Fruit fly (Drosophila melanogaster) whole organism, prepupa: ENCODE data around the gene Prp39.

ENCODE experiments used
- Blimp-1 ChIP-seq: fragments of 200-800 bp; sonication (Bioruptor generic); optimal IDR thresholded peaks from 3 replicates; lab custom pipeline; 2017; ENCODE audit warnings: missing biosample characterization, missing genetic modification characterization, mild to moderate bottlenecking, moderate library complexity, missing genetic modification reagents
- CG11294 ChIP-seq: fragments of 200-800 bp; sonication (Bioruptor generic); IDR thresholded peaks from 2 replicates; pipeline ENCODE4 v1.3.6; 2022; ENCODE audit warnings: missing biosample characterization, missing genetic modification characterization
- CG11762 ChIP-seq: fragments of 200-800 bp; sonication (Bioruptor generic); optimal IDR thresholded peaks from 3 replicates; lab custom pipeline; 2016; ENCODE audit warnings: missing biosample characterization, missing genetic modification characterization; ENCODE audit not compliant: insufficient read depth
- CG16779 ChIP-seq: fragments of 200-800 bp; sonication (Bioruptor generic); optimal IDR thresholded peaks from 3 replicates; lab custom pipeline; 2017; ENCODE audit warnings: missing biosample characterization, mild to moderate bottlenecking, missing genetic modification characterization
- CG3032 ChIP-seq: fragments of 200-800 bp; optimal IDR thresholded peaks from 2 replicates; lab custom pipeline; 2019; ENCODE audit warnings: missing biosample characterization, mild to moderate bottlenecking, missing genetic modification characterization, moderate library complexity
- CG31627 ChIP-seq: fragments of 200-800 bp; sonication (Bioruptor generic); optimal IDR thresholded peaks from 3 replicates; lab custom pipeline; 2016; ENCODE audit warnings: missing biosample characterization, missing genetic modification characterization
- CG32006 ChIP-seq: fragments of 200-800 bp; sonication (Bioruptor generic); optimal IDR thresholded peaks from 3 replicates; lab custom pipeline; 2017; ENCODE audit warnings: missing biosample characterization, mild to moderate bottlenecking, missing genetic modification characterization
- CG6163 ChIP-seq: fragments of 200-800 bp; sonication (Bioruptor generic); IDR thresholded peaks from 3 replicates; pipeline ENCODE4 v1.3.6; 2022; ENCODE audit warnings: missing biosample characterization, missing genetic modification characterization
- CG6276 ChIP-seq: fragments of 200-800 bp; sonication (Bioruptor generic); optimal IDR thresholded peaks from 2 replicates; lab custom pipeline; 2017; ENCODE audit warnings: missing biosample characterization, mild to moderate bottlenecking, missing genetic modification characterization
- CG6808 ChIP-seq: fragments of 200-800 bp; sonication (Bioruptor generic); optimal IDR thresholded peaks from 3 replicates; lab custom pipeline; 2017; ENCODE audit warnings: missing biosample characterization, missing genetic modification characterization, mild to moderate bottlenecking, moderate library complexity, missing genetic modification reagents
- CG6854 ChIP-seq: fragments of 200-800 bp; sonication (Bioruptor generic); optimal IDR thresholded peaks from 2 replicates; lab custom pipeline; 2017; ENCODE audit warnings: missing biosample characterization, mild to moderate bottlenecking, missing genetic modification characterization
- CG8119 ChIP-seq: fragments of 200-800 bp; sonication (Bioruptor generic); IDR thresholded peaks from 3 replicates; pipeline ENCODE4 v1.3.6; 2022; ENCODE audit warnings: missing biosample characterization, missing genetic modification characterization
- CG8319 ChIP-seq: fragments of 200-800 bp; sonication (Bioruptor generic); optimal IDR thresholded peaks from 3 replicates; lab custom pipeline; 2016; ENCODE audit warnings: missing biosample characterization, missing genetic modification characterization
- CG8632 ChIP-seq: fragments of 200-800 bp; sonication (Bioruptor generic); optimal IDR thresholded peaks from 3 replicates; lab custom pipeline; 2016; ENCODE audit warnings: missing biosample characterization, missing genetic modification characterization
- CG9139 ChIP-seq: fragments of 200-800 bp; sonication (Bioruptor generic); optimal IDR thresholded peaks from 3 replicates; lab custom pipeline; 2017; ENCODE audit warnings: missing biosample characterization, mild to moderate bottlenecking, missing genetic modification characterization
- Eip75B ChIP-seq: fragments of 200-800 bp; sonication (Bioruptor generic); optimal IDR thresholded peaks from 3 replicates; lab custom pipeline; 2016; ENCODE audit warnings: missing biosample characterization, missing genetic modification characterization
- Eip78C ChIP-seq: fragments of 200-800 bp; sonication (Bioruptor generic); peaks from one replicate; lab custom pipeline; 2016; ENCODE audit warnings: missing biosample characterization, missing genetic modification characterization
- Eip93F ChIP-seq: fragments of 200-800 bp; sonication (Bioruptor generic); optimal IDR thresholded peaks from 2 replicates; lab custom pipeline; 2016; ENCODE audit warnings: missing biosample characterization, mild to moderate bottlenecking, missing genetic modification characterization
- Ets21C ChIP-seq: fragments of 200-800 bp; sonication (Bioruptor generic); optimal IDR thresholded peaks from 3 replicates; lab custom pipeline; 2016; ENCODE audit warnings: missing biosample characterization, missing genetic modification characterization
- Lpt ChIP-seq: fragments of 200-800 bp; sonication (Bioruptor generic); optimal IDR thresholded peaks from 3 replicates; lab custom pipeline; 2016; ENCODE audit warnings: missing biosample characterization, missing genetic modification characterization
- OdsH ChIP-seq: fragments of 200-800 bp; sonication (Bioruptor generic); optimal IDR thresholded peaks from 3 replicates; lab custom pipeline; 2016; ENCODE audit warnings: missing biosample characterization, missing genetic modification characterization
- Smox ChIP-seq: fragments of 200-800 bp; sonication (Bioruptor generic); optimal IDR thresholded peaks from 3 replicates; lab custom pipeline; 2016; ENCODE audit warnings: missing biosample characterization, missing genetic modification characterization
- Sox102F ChIP-seq: fragments of 200-800 bp; sonication (Bioruptor generic); optimal IDR thresholded peaks from 2 replicates; lab custom pipeline; 2016; ENCODE audit warnings: missing biosample characterization, mild to moderate bottlenecking, missing genetic modification characterization
- Sox14 ChIP-seq: fragments of 200-800 bp; sonication (Bioruptor generic); optimal IDR thresholded peaks from 3 replicates; lab custom pipeline; 2016; ENCODE audit warnings: missing biosample characterization, missing genetic modification characterization
- Sox15 ChIP-seq: fragments of 200-800 bp; sonication (Bioruptor generic); optimal IDR thresholded peaks from 3 replicates; lab custom pipeline; 2016; ENCODE audit warnings: missing biosample characterization, missing genetic modification characterization
- achi ChIP-seq: fragments of 200-800 bp; sonication (Bioruptor generic); optimal IDR thresholded peaks from 3 replicates; lab custom pipeline; 2016; ENCODE audit warnings: missing biosample characterization, missing genetic modification characterization
- acj6 ChIP-seq: fragments of 200-800 bp; sonication (Bioruptor generic); optimal IDR thresholded peaks from 3 replicates; lab custom pipeline; 2016; ENCODE audit warnings: missing biosample characterization, missing genetic modification characterization
- dac ChIP-seq: fragments of 200-800 bp; sonication (Bioruptor generic); optimal IDR thresholded peaks from 2 replicates; lab custom pipeline; 2017; ENCODE audit warnings: missing biosample characterization, mild to moderate bottlenecking, missing genetic modification characterization
- eg ChIP-seq: fragments of 200-800 bp; sonication (Bioruptor generic); IDR thresholded peaks from 3 replicates; pipeline ENCODE4 v1.3.6; 2022; ENCODE audit warnings: missing biosample characterization, missing genetic modification characterization
- esn ChIP-seq: fragments of 200-800 bp; sonication (Bioruptor generic); optimal IDR thresholded peaks from 2 replicates; lab custom pipeline; 2016; ENCODE audit warnings: missing biosample characterization, mild to moderate bottlenecking, missing genetic modification characterization, moderate library complexity
- fd59A ChIP-seq: fragments of 200-800 bp; sonication (Bioruptor generic); optimal IDR thresholded peaks from 2 replicates; lab custom pipeline; 2017; ENCODE audit warnings: missing biosample characterization, mild to moderate bottlenecking, missing genetic modification characterization, missing genetic modification reagents
- fd85E ChIP-seq: fragments of 200-800 bp; sonication (Bioruptor generic); optimal IDR thresholded peaks from 3 replicates; lab custom pipeline; 2016; ENCODE audit warnings: missing biosample characterization, missing genetic modification characterization
- lz ChIP-seq: fragments of 200-800 bp; sonication (Bioruptor generic); optimal IDR thresholded peaks from 3 replicates; lab custom pipeline; 2016; ENCODE audit warnings: missing biosample characterization, missing genetic modification characterization
- pdm3 ChIP-seq: fragments of 200-800 bp; sonication (Bioruptor generic); optimal IDR thresholded peaks from 3 replicates; lab custom pipeline; 2016; ENCODE audit warnings: missing biosample characterization, missing genetic modification characterization
- salr ChIP-seq, 2 experiments: fragments of 200-800 bp; sonication (Bioruptor generic); optimal IDR thresholded peaks; 3 replicates each; lab custom pipeline; 2016 to 2018; ENCODE audit warnings: missing biosample characterization in 2 of 2, missing genetic modification characterization in 2 of 2, mild to moderate bottlenecking in 1 of 2
- ss ChIP-seq, 2 experiments: fragments of 200-800 bp; sonication (Bioruptor generic); optimal IDR thresholded peaks; 2 replicates in 1 of 2; 3 replicates in 1 of 2; lab custom pipeline; 2017 to 2018; ENCODE audit warnings: mild to moderate bottlenecking in 2 of 2, missing biosample characterization in 2 of 2, missing genetic modification characterization in 2 of 2, moderate library complexity in 1 of 2
- svp ChIP-seq: fragments of 200-800 bp; sonication (Bioruptor generic); peaks from one replicate; lab custom pipeline; 2016; ENCODE audit warnings: missing biosample characterization, missing genetic modification characterization
- vri ChIP-seq: fragments of 200-800 bp; sonication (Bioruptor generic); optimal IDR thresholded peaks from 3 replicates; lab custom pipeline; 2016; ENCODE audit warnings: missing biosample characterization, mild to moderate bottlenecking, missing genetic modification characterization

Gene Prp39

DNA sequence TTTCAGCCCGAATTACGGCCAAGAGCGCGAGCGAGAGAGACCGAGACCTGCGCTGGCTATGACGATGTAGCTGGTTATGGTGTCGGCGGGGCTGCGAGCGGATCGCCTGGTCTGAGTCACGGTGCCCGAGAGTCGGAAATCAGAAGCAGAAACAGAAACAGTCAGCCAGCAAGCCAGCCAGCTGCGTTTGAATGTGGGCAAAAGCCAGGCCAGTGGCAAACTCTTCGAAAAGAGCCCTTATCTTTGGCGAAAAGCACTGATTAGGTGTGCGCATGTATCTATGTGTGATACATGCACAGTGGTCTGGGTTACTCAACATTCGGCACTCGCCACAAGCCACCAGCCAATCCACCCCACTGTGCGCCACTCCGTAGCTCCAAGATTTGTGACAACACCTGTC lies 19.3 kb downstream of the Prp39 start:
- TF ChIP-seq vri (peak; percentile 7), svp (GFP tag; lab: Kevin White, UChicago) (peak; percentile 37), Sox15 (no peak)

dm6 chr3R:28831626-28832267 lies 19.8 kb downstream of the Prp39 start, which contains the start of gene WASp:
TSS of gene WASp (minus strand) at chr3R:28832024.
- TF ChIP-seq eg (GFP tag; lab: Robert Waterston, UW), result no peak
- no peak for TF ChIP-seq CG11762 (GFP tag; lab: Kevin White, UChicago)
- TF ChIP-seq CG6163, result peak; percentile 73
- peak; percentile 85 for TF ChIP-seq Eip78C
- peak; percentile 26 for TF ChIP-seq Ets21C (GFP tag; lab: Kevin White, UChicago)
- TF ChIP-seq CG8632 (GFP tag; lab: Kevin White, UChicago), result no peak
- no peak for TF ChIP-seq svp (GFP tag; lab: Kevin White, UChicago)
- TF ChIP-seq OdsH (GFP tag; lab: Kevin White, UChicago), result no peak
- peak; percentile 66 for TF ChIP-seq pdm3
- no peak for TF ChIP-seq achi (GFP tag; lab: Kevin White, UChicago)
- peak; percentile 51 for TF ChIP-seq fd85E (GFP tag; lab: Kevin White, UChicago)
- TF ChIP-seq acj6 (GFP tag; lab: Kevin White, UChicago), result peak; percentile 56
- no peak for TF ChIP-seq Smox
- TF ChIP-seq esn (GFP tag; lab: Kevin White, UChicago), result peak; percentile 64
- peak; percentile 59 for TF ChIP-seq CG16779
- peak; percentile 51 for TF ChIP-seq CG6854 (GFP tag; lab: Kevin White, UChicago)
- TF ChIP-seq CG8319 (GFP tag; lab: Kevin White, UChicago), result no peak
- TF ChIP-seq ss (GFP tag; optimal IDR thresholded peaks at IDR 0.05; lab: Kevin White, UChicago), result peak in 1 of 2 experiments; percentile 55
- TF ChIP-seq CG31627, result peak; percentile 48
- TF ChIP-seq Sox14 (GFP tag; lab: Kevin White, UChicago), result peak; percentile 64
- no peak for TF ChIP-seq Blimp-1
- TF ChIP-seq vri, result no peak
- TF ChIP-seq fd59A (GFP tag; lab: Kevin White, UChicago), result peak; percentile 3
- TF ChIP-seq CG6808 (GFP tag; lab: Kevin White, UChicago), result peak; percentile 51
- TF ChIP-seq CG11294 (GFP tag; lab: Robert Waterston, UW), result no peak
- TF ChIP-seq salr (GFP tag; optimal IDR thresholded peaks at IDR 0.05; lab: Kevin White, UChicago), result peak; percentile 9 to 57
- no peak for TF ChIP-seq Sox102F
- peak; percentile 9 for TF ChIP-seq Lpt (GFP tag; lab: Kevin White, UChicago)
- peak; percentile 58; the same call in 2 of the 3 replicates for TF ChIP-seq CG8119 (GFP tag; lab: Robert Waterston, UW)
- peak; percentile 47 for TF ChIP-seq dac
- no peak for TF ChIP-seq Eip75B (GFP tag; lab: Kevin White, UChicago)
- peak; percentile 35 for TF ChIP-seq CG32006 (GFP tag; lab: Kevin White, UChicago)
- TF ChIP-seq Eip93F (GFP tag; lab: Kevin White, UChicago), result no peak
- peak; percentile 21 for TF ChIP-seq Sox15
- peak; percentile 23 for TF ChIP-seq CG6276 (GFP tag; lab: Kevin White, UChicago)
- TF ChIP-seq CG3032 (tag; lab: Kevin White, UChicago), result peak; percentile 44
- peak; percentile 68 for TF ChIP-seq lz (GFP tag; lab: Kevin White, UChicago)
- TF ChIP-seq, all 60 proteins: peak for 23

- TF ChIP-seq CG9139 (GFP tag; lab: Kevin White, UChicago) (no peak), Eip78C (peak; percentile 57), svp (GFP tag; lab: Kevin White, UChicago) (peak; percentile 69)
These were observed 28.7 kb downstream of the Prp39 start for dm6 chr3R:28840620-28841019.
